Worm (Caenorhabditis elegans): ENCODE measurements around the gene F58G11.4.

F58G11.4 gene

DNA sequence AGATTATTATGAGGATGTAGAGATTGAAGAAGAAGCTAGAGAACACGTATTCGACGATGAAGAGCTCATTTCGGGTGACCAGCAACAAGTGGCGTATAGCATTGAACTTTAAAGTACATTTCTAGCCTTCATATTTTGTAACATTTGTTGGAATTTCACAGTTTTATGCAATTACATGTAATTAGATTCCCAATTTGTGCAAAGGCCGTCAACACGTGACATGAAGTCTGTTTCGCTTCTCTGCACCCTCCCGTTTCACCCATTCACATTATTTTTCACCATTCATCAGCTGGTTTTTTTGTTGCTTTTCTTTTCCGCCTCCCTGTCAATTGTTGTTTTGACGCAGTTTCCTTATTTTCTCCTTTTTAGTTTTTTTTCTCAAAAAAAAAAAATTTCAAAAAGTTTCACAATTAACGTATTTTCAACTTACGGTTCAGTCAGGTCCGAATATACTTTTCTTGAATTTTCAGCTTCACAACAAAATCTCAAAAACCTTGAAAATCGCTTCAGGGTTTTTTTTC, 45.2 kb upstream of the F58G11.4 start, which contains the start of gene sde-2 (continued):
- TF ChIP-seq jun-1 (tag; optimal IDR thresholded peaks at IDR 0.05): no peak
- no peak for TF ChIP-seq sptf-1 (tag; optimal IDR thresholded peaks at IDR 0.05)
- TF ChIP-seq ceh-63 (GFP tag; optimal IDR thresholded peaks at IDR 0.05): no peak
- TF ChIP-seq snu-23 (GFP tag; optimal IDR thresholded peaks at IDR 0.05): peak; percentile 33

DNA sequence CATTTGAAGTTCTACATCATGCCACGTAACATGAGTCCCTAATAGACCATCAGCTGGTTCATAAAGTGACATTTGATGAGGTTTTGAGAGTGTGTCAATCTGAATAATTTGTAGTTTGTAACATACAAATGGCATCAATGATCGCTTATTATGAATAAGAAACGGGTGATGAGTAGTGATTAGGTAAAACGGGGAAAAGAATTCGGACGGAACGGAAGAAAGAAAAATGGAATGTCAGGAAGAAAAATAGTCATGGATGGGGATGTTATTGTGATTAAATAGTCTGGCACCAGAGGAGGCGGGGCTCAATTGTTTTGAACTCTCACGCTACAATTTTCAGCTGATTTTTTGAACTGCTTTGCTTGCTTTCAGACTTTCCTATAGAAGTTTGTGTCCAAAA, 38.2 kb upstream of the F58G11.4 start, which contains the start of gene H37A05.2:
H37A05.2 (minus strand) TSS at position 101 of the 400 bp plus-strand sequence.
- TF ChIP-seq egl-13 (tag; optimal IDR thresholded peaks at IDR 0.05) (no peak), ztf-4 (tag; optimal IDR thresholded peaks at IDR 0.05) (no peak), nhr-84 (tag; optimal IDR thresholded peaks at IDR 0.05) (no peak), sox-4 (tag; optimal IDR thresholded peaks at IDR 0.05) (no peak), irx-1 (tag; optimal IDR thresholded peaks at IDR 0.05) (no peak), lsy-2 (tag; optimal IDR thresholded peaks at IDR 0.05) (no peak), Y116A8C.19 (tag; optimal IDR thresholded peaks at IDR 0.05; ENCODE audit: borderline replicate concordance) (no peak), lin-39 (tag; optimal IDR thresholded peaks at IDR 0.05) (no peak), aha-1 (tag; optimal IDR thresholded peaks at IDR 0.05) (no peak), vab-15 (tag; optimal IDR thresholded peaks at IDR 0.05) (no peak), ama-1 (optimal IDR thresholded peaks at IDR 0.05) (no peak), nhr-76 (tag; optimal IDR thresholded peaks at IDR 0.05) (no peak), nhr-28 (tag; optimal IDR thresholded peaks at IDR 0.05) (no peak), C34B4.2 (tag; optimal IDR thresholded peaks at IDR 0.05) (no peak), jun-1 (tag; optimal IDR thresholded peaks at IDR 0.05) (no peak)

DNA sequence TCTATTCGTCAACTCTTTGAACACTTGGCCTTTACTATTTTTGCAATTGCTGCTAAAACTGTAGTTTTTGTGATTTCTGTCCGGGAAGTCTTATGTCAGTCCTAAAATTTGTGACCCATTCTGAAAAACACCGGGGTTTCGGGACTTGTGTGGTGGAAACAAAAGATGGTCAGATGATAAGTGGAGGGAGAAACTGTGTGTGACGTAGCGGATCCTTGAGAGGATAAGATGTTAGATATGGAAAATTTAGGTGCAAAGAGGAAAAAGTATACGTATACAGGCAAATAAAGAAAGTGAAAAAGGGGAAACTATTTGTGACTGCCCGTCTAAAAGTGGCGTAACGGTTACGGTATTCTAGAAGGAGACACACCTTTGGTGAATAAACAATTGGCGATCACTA, 36.0 kb upstream of the F58G11.4 start:
- peak; percentile 0 for TF ChIP-seq nhr-20 (tag; optimal IDR thresholded peaks at IDR 0.05)
- no peak for TF ChIP-seq pqm-1 (tag; optimal IDR thresholded peaks at IDR 0.05)
- peak; percentile 57 for TF ChIP-seq nhr-85 (tag)
- peak; percentile 73 for TF ChIP-seq blmp-1 (tag; optimal IDR thresholded peaks at IDR 0.05)

DNA sequence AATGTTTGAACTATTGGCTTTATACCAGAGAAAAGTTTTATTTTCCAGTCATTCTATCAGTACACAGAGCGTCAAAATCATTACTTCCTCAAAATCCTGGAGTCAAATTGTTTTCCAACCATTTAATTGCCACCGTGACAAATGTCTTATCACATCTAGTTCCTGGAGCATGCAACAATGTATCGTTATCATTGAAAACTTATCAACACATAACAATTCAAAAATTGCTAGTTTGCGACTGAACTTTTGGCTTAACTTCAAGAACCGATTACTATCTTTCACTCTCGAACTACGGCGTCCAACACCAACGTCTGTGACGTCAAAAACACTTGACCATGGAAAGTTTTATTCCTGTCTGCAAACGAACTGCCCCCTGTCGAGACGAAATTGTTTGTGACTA, 34.3 kb upstream of the F58G11.4 start:
- peak; percentile 30 for TF ChIP-seq pax-3 (tag; optimal IDR thresholded peaks at IDR 0.05)
- peak; percentile 94 for TF ChIP-seq elt-2 (tag; optimal IDR thresholded peaks at IDR 0.05)
- TF ChIP-seq lin-14 (GFP tag; optimal IDR thresholded peaks at IDR 0.05): peak; percentile 14
- peak; percentile 3 for TF ChIP-seq jun-1 (tag; optimal IDR thresholded peaks at IDR 0.05)
- peak; percentile 20 for TF ChIP-seq nhr-71 (tag; optimal IDR thresholded peaks at IDR 0.05)
- no peak for TF ChIP-seq aha-1 (tag; optimal IDR thresholded peaks at IDR 0.05)

DNA sequence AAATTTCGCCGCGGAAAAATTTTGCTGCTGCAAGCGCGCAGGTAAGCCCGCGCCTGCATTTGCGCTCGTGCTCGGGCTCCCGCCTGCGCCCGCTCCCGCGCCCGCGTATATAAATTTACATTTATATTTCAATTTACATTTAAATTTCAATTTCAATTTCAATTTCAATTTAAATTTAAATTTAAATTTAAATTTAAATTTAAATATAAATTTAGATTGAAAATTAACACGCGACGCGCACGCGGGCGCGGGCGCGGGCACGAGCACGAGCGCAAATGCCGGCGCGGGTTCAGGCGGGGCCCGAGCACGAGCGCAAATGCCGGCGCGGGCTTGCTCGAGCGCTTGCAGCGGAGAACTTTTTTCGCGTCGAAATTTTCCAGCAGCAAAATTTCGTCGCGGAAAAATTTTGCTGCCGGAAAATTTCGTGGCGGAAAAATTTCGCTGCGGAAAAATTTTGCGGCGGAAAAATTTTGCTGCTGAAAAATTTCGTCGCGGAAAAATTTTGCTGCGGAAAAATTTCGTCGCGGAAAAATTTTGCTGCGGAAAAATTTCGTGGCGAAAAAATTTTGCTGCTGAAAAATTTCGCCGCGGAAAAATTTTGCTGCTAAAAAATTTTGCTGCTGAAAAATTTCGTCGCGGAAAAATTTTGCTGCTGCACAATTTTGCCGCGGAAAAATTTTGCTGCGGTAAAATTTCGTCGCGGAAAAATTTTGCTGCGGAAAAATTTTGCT, 26.4 kb upstream of the F58G11.4 start:
- TF ChIP-seq ceh-8 (GFP tag; optimal IDR thresholded peaks at IDR 0.05) (peak; percentile 98), mab-9 (GFP tag; IDR thresholded peaks at IDR 0.05) (peak; percentile 72; the same call in 1 of the 2 replicates), isw-1 (GFP tag; IDR thresholded peaks at IDR 0.05) (no peak)

DNA sequence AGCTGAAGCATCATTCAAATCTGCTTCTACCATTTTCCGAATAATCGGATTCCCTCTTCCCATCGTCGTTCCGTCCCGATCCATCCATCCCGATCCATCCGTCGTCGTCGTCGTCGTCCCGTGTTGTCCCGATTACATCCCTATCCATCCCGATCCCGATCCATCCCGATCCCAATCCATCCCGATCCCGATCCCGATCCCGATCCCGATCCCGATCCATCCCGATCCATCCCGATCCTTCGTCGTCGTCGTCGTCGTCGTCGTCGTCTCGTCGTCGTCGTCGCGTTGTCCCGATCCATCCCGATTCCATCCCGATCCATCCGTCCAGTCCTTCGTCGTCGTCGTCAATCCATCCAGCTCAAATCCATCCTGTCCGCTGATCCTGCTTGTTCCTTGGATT, 25.2 kb upstream of the F58G11.4 start:
- TF ChIP-seq nhr-84 (tag; optimal IDR thresholded peaks at IDR 0.05) (no peak), isw-1 (GFP tag; IDR thresholded peaks at IDR 0.05) (no peak), tbx-2 (tag; optimal IDR thresholded peaks at IDR 0.05) (no peak), sptf-1 (tag; optimal IDR thresholded peaks at IDR 0.05) (no peak), ces-1 (GFP tag; optimal IDR thresholded peaks at IDR 0.05) (no peak), unc-98 (GFP tag; IDR thresholded peaks at IDR 0.05) (no peak), blmp-1 (tag; optimal IDR thresholded peaks at IDR 0.05) (no peak), fkh-4 (tag; optimal IDR thresholded peaks at IDR 0.05; ENCODE audit: borderline replicate concordance) (no peak), nhr-77 (tag; optimal IDR thresholded peaks at IDR 0.05) (no peak), egl-27 (tag; optimal IDR thresholded peaks at IDR 0.05) (no peak)
